Fruit fly (Drosophila melanogaster) whole organism, embryonic: ENCODE data around the gene CG14452.
A peak's percentile ranks its signal among the peaks of the same experiment; 100 is the strongest.

Source experiments
- B-H1 ChIP-seq: fragments of 200-800 bp; sonication (Bioruptor generic); IDR thresholded peaks from 3 replicates; pipeline ENCODE4 v1.3.6; 2022; ENCODE audit warnings: missing biosample characterization, missing genetic modification characterization
- B-H2 ChIP-seq: fragments of 200-800 bp; sonication (Bioruptor generic); optimal IDR thresholded peaks from 2 replicates; lab custom pipeline; 2018; ENCODE audit warnings: missing biosample characterization, mild to moderate bottlenecking, missing genetic modification characterization
- CG12236 ChIP-seq: fragments of 200-800 bp; sonication (Bioruptor generic); optimal IDR thresholded peaks from 2 replicates; lab custom pipeline; 2016; ENCODE audit warnings: missing biosample characterization, missing genetic modification characterization
- CG13775 ChIP-seq: fragments of 200-800 bp; sonication (Bioruptor generic); optimal IDR thresholded peaks from 3 replicates; lab custom pipeline; 2017; ENCODE audit warnings: missing biosample characterization, mild to moderate bottlenecking, missing genetic modification characterization
- CG14050 ChIP-seq: fragments of 200-800 bp; sonication (Bioruptor generic); IDR thresholded peaks from 3 replicates; pipeline ENCODE4 v1.3.6; 2022; ENCODE audit warnings: missing biosample characterization, missing genetic modification characterization
- CG14441 ChIP-seq: fragments of 200-800 bp; sonication (Bioruptor generic); IDR thresholded peaks from 2 replicates; pipeline ENCODE4 v1.3.6; 2022; ENCODE audit warnings: missing biosample characterization, missing genetic modification characterization
- CG18599 ChIP-seq: fragments of 200-800 bp; sonication (Bioruptor generic); optimal IDR thresholded peaks from 3 replicates; lab custom pipeline; 2017; ENCODE audit warnings: missing biosample characterization, missing genetic modification characterization, mild to moderate bottlenecking, moderate library complexity, missing genetic modification reagents
- CG18764 ChIP-seq: fragments of 200-800 bp; sonication (Bioruptor generic); optimal IDR thresholded peaks from 3 replicates; lab custom pipeline; 2016; ENCODE audit warnings: missing biosample characterization, missing genetic modification characterization
- CG2712 ChIP-seq: fragments of 200-800 bp; optimal IDR thresholded peaks from 3 replicates; lab custom pipeline; 2019; ENCODE audit warnings: missing biosample characterization, mild to moderate bottlenecking, missing genetic modification characterization, moderate library complexity
- CG34224 ChIP-seq: fragments of 200-800 bp; sonication (Bioruptor generic); IDR thresholded peaks from 3 replicates; pipeline ENCODE4 v1.3.6; 2022; ENCODE audit warnings: missing biosample characterization, missing genetic modification characterization; ENCODE audit not compliant: partially characterized antibody
- CG42726 ChIP-seq: fragments of 200-800 bp; sonication (Bioruptor generic); IDR thresholded peaks from 2 replicates; pipeline ENCODE4 v1.3.6; 2022; ENCODE audit warnings: missing biosample characterization, missing genetic modification characterization; ENCODE audit not compliant: partially characterized antibody
- CG4360 ChIP-seq: fragments of 200-800 bp; sonication (Bioruptor generic); IDR thresholded peaks from 2 replicates; pipeline ENCODE4 v1.3.6; 2022; ENCODE audit warnings: missing biosample characterization, missing genetic modification characterization
- CG4820 ChIP-seq: fragments of 200-800 bp; sonication (Bioruptor generic); optimal IDR thresholded peaks from 3 replicates; lab custom pipeline; 2016; ENCODE audit warnings: missing biosample characterization, missing genetic modification characterization
- CG6254 ChIP-seq: fragments of 200-800 bp; sonication (Bioruptor generic); optimal IDR thresholded peaks from 3 replicates; lab custom pipeline; 2017; ENCODE audit warnings: mild to moderate bottlenecking, missing biosample characterization, missing genetic modification reagents, missing genetic modification characterization
- CG6683 ChIP-seq: fragments of 200-800 bp; sonication (Bioruptor generic); optimal IDR thresholded peaks from 2 replicates; lab custom pipeline; 2017; ENCODE audit warnings: missing biosample characterization, mild to moderate bottlenecking, missing genetic modification characterization, missing genetic modification reagents
- CG7786 ChIP-seq: fragments of 200-800 bp; sonication (Bioruptor generic); optimal IDR thresholded peaks from 2 replicates; lab custom pipeline; 2016; ENCODE audit warnings: missing biosample characterization, missing genetic modification characterization
- CG8388 ChIP-seq: fragments of 200-800 bp; sonication (Bioruptor generic); optimal IDR thresholded peaks from 2 replicates; lab custom pipeline; 2019; ENCODE audit warnings: missing biosample characterization, mild to moderate bottlenecking, missing genetic modification characterization, moderate library complexity
- CG9797 ChIP-seq: fragments of 200-800 bp; sonication (Bioruptor generic); optimal IDR thresholded peaks from 3 replicates; lab custom pipeline; 2018; ENCODE audit warnings: missing biosample characterization, mild to moderate bottlenecking, missing genetic modification characterization
- CG9876 ChIP-seq: fragments of 200-800 bp; sonication (Bioruptor generic); optimal IDR thresholded peaks from 2 replicates; lab custom pipeline; 2016; ENCODE audit warnings: missing biosample characterization, missing genetic modification characterization
- CHES-1-like ChIP-seq: fragments of 200-800 bp; sonication (Bioruptor generic); optimal IDR thresholded peaks from 2 replicates; lab custom pipeline; 2016; ENCODE audit warnings: missing biosample characterization, missing genetic modification characterization
- D19A ChIP-seq: fragments of 200-800 bp; optimal IDR thresholded peaks from 3 replicates; lab custom pipeline; 2019; ENCODE audit warnings: missing biosample characterization, mild to moderate bottlenecking, missing genetic modification characterization, moderate library complexity
- Fer2 ChIP-seq: fragments of 200-800 bp; sonication (Bioruptor generic); optimal IDR thresholded peaks from 2 replicates; lab custom pipeline; 2018; ENCODE audit warnings: missing biosample characterization, mild to moderate bottlenecking, missing genetic modification characterization, moderate library complexity
- Gsc ChIP-seq: fragments of 200-800 bp; sonication (Bioruptor generic); IDR thresholded peaks from 2 replicates; pipeline ENCODE4 v1.3.6; 2022; ENCODE audit warnings: missing biosample characterization, missing genetic modification characterization
- HHEX ChIP-seq: fragments of 200-800 bp; sonication (Bioruptor generic); optimal IDR thresholded peaks from 3 replicates; lab custom pipeline; 2017; ENCODE audit warnings: missing biosample characterization, mild to moderate bottlenecking, missing genetic modification characterization, missing genetic modification reagents
- MBD-R2 ChIP-seq: fragments of 200-800 bp; sonication (Bioruptor generic); IDR thresholded peaks from 2 replicates; pipeline ENCODE4 v1.3.6; 2022; ENCODE audit warnings: missing biosample characterization, missing genetic modification characterization
- NC2β ChIP-seq: fragments of 200-800 bp; sonication (Bioruptor generic); optimal IDR thresholded peaks from 2 replicates; lab custom pipeline; 2016; ENCODE audit warnings: missing biosample characterization, missing genetic modification characterization
- NFAT ChIP-seq: fragments of 200-800 bp; sonication (Bioruptor generic); IDR thresholded peaks from 2 replicates; pipeline ENCODE4 v1.3.6; 2022; ENCODE audit warnings: missing biosample characterization, missing genetic modification characterization
- Sin3A ChIP-seq: fragments of >200 bp; optimal IDR thresholded peaks from 2 replicates; lab custom pipeline; 2018
- Sry-β ChIP-seq: fragments of 200-800 bp; sonication (Bioruptor generic); optimal IDR thresholded peaks from 2 replicates; lab custom pipeline; 2018; ENCODE audit warnings: missing biosample characterization, mild to moderate bottlenecking, missing genetic modification characterization, moderate library complexity
- chn ChIP-seq: fragments of 200-800 bp; sonication (Bioruptor generic); optimal IDR thresholded peaks from 2 replicates; lab custom pipeline; 2016; ENCODE audit warnings: missing biosample characterization, missing genetic modification characterization
- ci ChIP-seq: fragments of 200-800 bp; sonication (Bioruptor generic); IDR thresholded peaks from 3 replicates; pipeline ENCODE4 v1.3.6; 2022; ENCODE audit warnings: missing biosample characterization, missing genetic modification characterization
- crol ChIP-seq: fragments of 200-800 bp; sonication (Bioruptor generic); IDR thresholded peaks from 2 replicates; pipeline ENCODE4 v1.3.6; 2022; ENCODE audit warnings: missing biosample characterization, missing genetic modification characterization
- dmrt99B ChIP-seq: fragments of 200-800 bp; sonication (Bioruptor generic); optimal IDR thresholded peaks from 2 replicates; lab custom pipeline; 2018; ENCODE audit warnings: missing biosample characterization, mild to moderate bottlenecking, missing genetic modification characterization, moderate library complexity
- ftz-f1 ChIP-seq: fragments of 200-800 bp; sonication (Bioruptor generic); optimal IDR thresholded peaks from 2 replicates; lab custom pipeline; 2016; ENCODE audit warnings: missing biosample characterization, missing genetic modification characterization
- grau ChIP-seq: fragments of 200-800 bp; optimal IDR thresholded peaks from 3 replicates; lab custom pipeline; 2019; ENCODE audit warnings: missing biosample characterization, mild to moderate bottlenecking, missing genetic modification characterization, moderate library complexity
- gt ChIP-seq: fragments of 200-800 bp; sonication (Bioruptor generic); IDR thresholded peaks from 2 replicates; pipeline ENCODE4 v1.3.6; 2022; ENCODE audit warnings: missing biosample characterization, missing genetic modification characterization
- kah ChIP-seq: fragments of 200-800 bp; sonication (Bioruptor generic); optimal IDR thresholded peaks from 2 replicates; lab custom pipeline; 2018; ENCODE audit warnings: missing biosample characterization, mild to moderate bottlenecking, missing genetic modification characterization
- knrl ChIP-seq: fragments of 200-800 bp; sonication (Bioruptor generic); IDR thresholded peaks from 3 replicates; pipeline ENCODE4 v1.3.6; 2022; ENCODE audit warnings: missing biosample characterization, missing genetic modification characterization; ENCODE audit not compliant: partially characterized antibody
- maf-S ChIP-seq: fragments of 200-800 bp; sonication (Bioruptor generic); optimal IDR thresholded peaks from 2 replicates; lab custom pipeline; 2016; ENCODE audit warnings: missing biosample characterization, missing genetic modification characterization
- odd ChIP-seq: fragments of 200-800 bp; sonication (Bioruptor generic); optimal IDR thresholded peaks from 2 replicates; lab custom pipeline; 2017; ENCODE audit warnings: missing biosample characterization, mild to moderate bottlenecking, missing genetic modification characterization
- peb ChIP-seq: fragments of 200-800 bp; sonication (Bioruptor generic); IDR thresholded peaks from 2 replicates; pipeline ENCODE4 v1.3.6; 2022; ENCODE audit warnings: missing biosample characterization, missing genetic modification characterization
- phol ChIP-seq: fragments of 200-800 bp; sonication (Bioruptor generic); optimal IDR thresholded peaks from 3 replicates; lab custom pipeline; 2018; ENCODE audit warnings: missing biosample characterization, mild to moderate bottlenecking, missing genetic modification characterization, moderate library complexity
- repo ChIP-seq: fragments of 200-800 bp; sonication (Bioruptor generic); optimal IDR thresholded peaks from 2 replicates; lab custom pipeline; 2016; ENCODE audit warnings: missing biosample characterization, missing genetic modification characterization
- sc ChIP-seq, 3 experiments: fragments of >200 bp in 2 of 3; fragments of 200-800 bp in 1 of 3; sonication (Bioruptor generic) in 1 of 3; optimal IDR thresholded peaks; 2 replicates in 2 of 3; 3 replicates in 1 of 3; lab custom pipeline; 2017; ENCODE audit warnings: mild to moderate bottlenecking in 1 of 3, missing biosample characterization in 1 of 3, missing genetic modification characterization in 1 of 3, missing genetic modification reagents in 1 of 3
- seq ChIP-seq: fragments of 200-800 bp; sonication (Bioruptor generic); IDR thresholded peaks from 2 replicates; pipeline ENCODE4 v1.3.6; 2022; ENCODE audit warnings: missing biosample characterization, missing genetic modification characterization
- slp2 ChIP-seq: fragments of 200-800 bp; sonication (Bioruptor generic); optimal IDR thresholded peaks from 2 replicates; lab custom pipeline; 2016; ENCODE audit warnings: missing biosample characterization, missing genetic modification characterization
- sna ChIP-seq: fragments of 200-800 bp; sonication (Bioruptor generic); IDR thresholded peaks from 2 replicates; pipeline ENCODE4 v1.3.6; 2022; ENCODE audit warnings: missing biosample characterization, missing genetic modification characterization; ENCODE audit not compliant: partially characterized antibody
- trh ChIP-seq: fragments of 200-800 bp; sonication (Bioruptor generic); optimal IDR thresholded peaks from 2 replicates; lab custom pipeline; 2016; ENCODE audit warnings: missing biosample characterization, missing genetic modification characterization
- vvl ChIP-seq: fragments of 200-800 bp; sonication (Bioruptor generic); IDR thresholded peaks from 2 replicates; pipeline ENCODE4 v1.3.6; 2022; ENCODE audit warnings: missing biosample characterization, missing genetic modification characterization

The CG14452 gene

DNA sequence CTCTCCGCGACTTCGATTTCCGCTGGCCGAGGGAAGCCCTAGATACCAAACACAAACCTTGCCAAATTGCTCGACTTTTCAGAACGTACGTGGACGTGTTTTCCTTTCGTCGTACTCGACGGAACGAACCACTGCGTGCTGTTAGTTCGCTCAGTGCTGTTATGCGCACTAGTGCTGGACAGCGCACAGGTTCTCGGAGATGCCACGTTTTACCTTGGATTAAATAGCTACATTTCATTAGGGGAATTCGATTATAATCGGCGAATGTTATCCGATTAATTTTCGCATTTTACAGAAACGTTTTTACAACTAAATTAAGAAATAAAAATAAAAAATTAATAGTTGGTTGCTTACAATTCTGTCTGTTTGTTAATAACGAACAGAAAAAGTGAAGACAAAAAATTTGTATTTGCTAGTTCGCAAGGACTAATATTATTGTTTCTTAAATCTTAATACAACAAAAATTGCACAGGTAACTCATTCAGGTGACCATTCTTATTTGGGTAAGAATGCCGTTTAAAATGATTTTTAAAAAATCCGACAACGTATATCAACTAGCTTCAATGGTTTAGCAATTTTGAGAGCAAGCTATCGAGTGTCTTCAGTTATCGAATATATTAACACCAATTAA is 21.5 kb downstream of the CG14452 start, which contains the start of the genes ArfGAP3 and CG32452 (continued):
- TF ChIP-seq Sin3A (lab: Kevin White, UChicago) (peak; percentile 10), ftz-f1 (GFP tag; lab: Kevin White, UChicago) (peak; percentile 77), CG2712 (tag; lab: Kevin White, UChicago) (peak; percentile 80), CHES-1-like (GFP tag; lab: Kevin White, UChicago) (peak; percentile 31), B-H1 (0 out of 3 replicates have a peak, but pooled peaks have one; percentile 40), knrl (peak; percentile 49; the same call in 2 of the 3 replicates), crol (GFP tag; lab: Robert Waterston, UW) (no peak), seq (GFP tag; lab: Robert Waterston, UW) (peak; percentile 56; the same call in 1 of the 2 replicates), Gsc (GFP tag; lab: Robert Waterston, UW) (no peak), CG42726 (GFP tag; lab: Robert Waterston, UW) (no peak; the same call in 1 of the 2 replicates), grau (tag; lab: Kevin White, UChicago) (peak; percentile 74), CG34224 (GFP tag; lab: Robert Waterston, UW) (peak; percentile 68), CG13775 (GFP tag; lab: Kevin White, UChicago) (peak; percentile 82), gt (GFP tag; lab: Robert Waterston, UW) (0 out of 2 replicates have a peak, but pooled peaks have one; percentile 37), sc (optimal IDR thresholded peaks at IDR 0.05; lab: Kevin White, UChicago) (no peak), sc (GFP tag; optimal IDR thresholded peaks at IDR 0.05; lab: Kevin White, UChicago) (peak; percentile 34), CG6254 (GFP tag; lab: Kevin White, UChicago) (peak; percentile 21), CG9797 (GFP tag; lab: Kevin White, UChicago) (peak; percentile 22), trh (no peak), CG12236 (peak; percentile 5), Sry-β (peak; percentile 94), CG18599 (GFP tag; lab: Kevin White, UChicago) (peak; percentile 70), maf-S (GFP tag; lab: Kevin White, UChicago) (no peak), Fer2 (peak; percentile 47), CG18764 (GFP tag; lab: Kevin White, UChicago) (peak; percentile 59), NFAT (GFP tag; lab: Robert Waterston, UW) (peak; percentile 72), CG14441 (peak; percentile 79), HHEX (GFP tag; lab: Kevin White, UChicago) (peak; percentile 56), CG8388 (GFP tag; lab: Kevin White, UChicago) (peak; percentile 57), NC2β (GFP tag; lab: Kevin White, UChicago) (peak; percentile 34), CG4360 (GFP tag; lab: Robert Waterston, UW) (no peak), phol (tag; lab: Kevin White, UChicago) (peak; percentile 80), kah (GFP tag; lab: Kevin White, UChicago) (peak; percentile 61), CG9876 (GFP tag; lab: Kevin White, UChicago) (peak; percentile 7), D19A (tag; lab: Kevin White, UChicago) (peak; percentile 66), ci (GFP tag; lab: Robert Waterston, UW) (peak; percentile 77), dmrt99B (tag; lab: Kevin White, UChicago) (peak; percentile 69), CG6683 (peak; percentile 51), sna (GFP tag; lab: Robert Waterston, UW) (0 out of 2 replicates have a peak, but pooled peaks have one; percentile 46), B-H2 (GFP tag; lab: Kevin White, UChicago) (peak; percentile 72), odd (GFP tag; lab: Kevin White, UChicago) (no peak), CG7786 (GFP tag; lab: Kevin White, UChicago) (peak; percentile 39), MBD-R2 (GFP tag; lab: Robert Waterston, UW) (peak; percentile 22), vvl (GFP tag; lab: Robert Waterston, UW) (peak; percentile 77), peb (GFP tag; lab: Robert Waterston, UW) (no peak), repo (GFP tag; lab: Kevin White, UChicago) (no peak), CG14050 (GFP tag; lab: Robert Waterston, UW) (peak; percentile 61), slp2 (peak; percentile 42), chn (GFP tag; lab: Kevin White, UChicago) (peak; percentile 65), CG4820 (peak; percentile 67)
